Fruit fly (Drosophila melanogaster) whole organism, prepupa: ENCODE data around the gene CG43703.

ENCODE experiments used
- Blimp-1 ChIP-seq: fragments of 200-800 bp; sonication (Bioruptor generic); optimal IDR thresholded peaks from 3 replicates; lab custom pipeline; 2017; ENCODE audit warnings: missing biosample characterization, missing genetic modification characterization, mild to moderate bottlenecking, moderate library complexity, missing genetic modification reagents
- CG10631 ChIP-seq: fragments of 200-800 bp; sonication (Bioruptor generic); optimal IDR thresholded peaks from 2 replicates; lab custom pipeline; 2016; ENCODE audit warnings: missing biosample characterization, missing genetic modification characterization
- CG10669 ChIP-seq: fragments of 200-800 bp; sonication (Bioruptor generic); optimal IDR thresholded peaks from 3 replicates; lab custom pipeline; 2018; ENCODE audit warnings: missing biosample characterization, mild to moderate bottlenecking, missing genetic modification characterization, moderate library complexity
- CG11294 ChIP-seq: fragments of 200-800 bp; sonication (Bioruptor generic); IDR thresholded peaks from 2 replicates; pipeline ENCODE4 v1.3.6; 2022; ENCODE audit warnings: missing biosample characterization, missing genetic modification characterization
- CG11762 ChIP-seq: fragments of 200-800 bp; sonication (Bioruptor generic); optimal IDR thresholded peaks from 3 replicates; lab custom pipeline; 2016; ENCODE audit warnings: missing biosample characterization, missing genetic modification characterization; ENCODE audit not compliant: insufficient read depth
- CG11902 ChIP-seq: fragments of 200-800 bp; sonication (Bioruptor generic); optimal IDR thresholded peaks from 3 replicates; lab custom pipeline; 2016; ENCODE audit warnings: missing biosample characterization, missing genetic modification characterization
- CG15336 ChIP-seq: fragments of 200-800 bp; sonication (Bioruptor generic); IDR thresholded peaks from 2 replicates; pipeline ENCODE4 v1.3.6; 2022; ENCODE audit warnings: missing biosample characterization, missing genetic modification characterization
- CG1621 ChIP-seq: fragments of 200-800 bp; sonication (Bioruptor generic); optimal IDR thresholded peaks from 3 replicates; lab custom pipeline; 2018; ENCODE audit warnings: missing biosample characterization, mild to moderate bottlenecking, missing genetic modification characterization
- CG16779 ChIP-seq: fragments of 200-800 bp; sonication (Bioruptor generic); optimal IDR thresholded peaks from 3 replicates; lab custom pipeline; 2017; ENCODE audit warnings: missing biosample characterization, mild to moderate bottlenecking, missing genetic modification characterization
- CG3032 ChIP-seq: fragments of 200-800 bp; optimal IDR thresholded peaks from 2 replicates; lab custom pipeline; 2019; ENCODE audit warnings: missing biosample characterization, mild to moderate bottlenecking, missing genetic modification characterization, moderate library complexity
- CG31627 ChIP-seq: fragments of 200-800 bp; sonication (Bioruptor generic); optimal IDR thresholded peaks from 3 replicates; lab custom pipeline; 2016; ENCODE audit warnings: missing biosample characterization, missing genetic modification characterization
- CG34406 ChIP-seq: fragments of 200-800 bp; sonication (Bioruptor generic); optimal IDR thresholded peaks from 3 replicates; lab custom pipeline; 2016; ENCODE audit warnings: missing biosample characterization, missing genetic modification characterization
- CG3919 ChIP-seq: fragments of 200-800 bp; sonication (Bioruptor generic); optimal IDR thresholded peaks from 3 replicates; lab custom pipeline; 2016; ENCODE audit warnings: missing biosample characterization, missing genetic modification characterization
- CG4318 ChIP-seq: fragments of 200-800 bp; sonication (Bioruptor generic); optimal IDR thresholded peaks from 3 replicates; lab custom pipeline; 2017; ENCODE audit warnings: missing biosample characterization, mild to moderate bottlenecking, missing genetic modification characterization
- CG6276 ChIP-seq: fragments of 200-800 bp; sonication (Bioruptor generic); optimal IDR thresholded peaks from 2 replicates; lab custom pipeline; 2017; ENCODE audit warnings: missing biosample characterization, mild to moderate bottlenecking, missing genetic modification characterization
- CG6792 ChIP-seq: fragments of 200-800 bp; sonication (Bioruptor generic); optimal IDR thresholded peaks from 3 replicates; lab custom pipeline; 2016; ENCODE audit warnings: missing biosample characterization, missing genetic modification characterization
- CG6808 ChIP-seq: fragments of 200-800 bp; sonication (Bioruptor generic); optimal IDR thresholded peaks from 3 replicates; lab custom pipeline; 2017; ENCODE audit warnings: missing biosample characterization, missing genetic modification characterization, mild to moderate bottlenecking, moderate library complexity, missing genetic modification reagents
- CG6854 ChIP-seq: fragments of 200-800 bp; sonication (Bioruptor generic); optimal IDR thresholded peaks from 2 replicates; lab custom pipeline; 2017; ENCODE audit warnings: missing biosample characterization, mild to moderate bottlenecking, missing genetic modification characterization
- CG7368 ChIP-seq: fragments of 200-800 bp; sonication (Bioruptor generic); optimal IDR thresholded peaks from 3 replicates; lab custom pipeline; 2016; ENCODE audit warnings: missing biosample characterization, missing genetic modification characterization
- CG8119 ChIP-seq: fragments of 200-800 bp; sonication (Bioruptor generic); IDR thresholded peaks from 3 replicates; pipeline ENCODE4 v1.3.6; 2022; ENCODE audit warnings: missing biosample characterization, missing genetic modification characterization
- CG8319 ChIP-seq: fragments of 200-800 bp; sonication (Bioruptor generic); optimal IDR thresholded peaks from 3 replicates; lab custom pipeline; 2016; ENCODE audit warnings: missing biosample characterization, missing genetic modification characterization
- CG8632 ChIP-seq: fragments of 200-800 bp; sonication (Bioruptor generic); optimal IDR thresholded peaks from 3 replicates; lab custom pipeline; 2016; ENCODE audit warnings: missing biosample characterization, missing genetic modification characterization
- CG9139 ChIP-seq: fragments of 200-800 bp; sonication (Bioruptor generic); optimal IDR thresholded peaks from 3 replicates; lab custom pipeline; 2017; ENCODE audit warnings: missing biosample characterization, mild to moderate bottlenecking, missing genetic modification characterization
- Eip75B ChIP-seq: fragments of 200-800 bp; sonication (Bioruptor generic); optimal IDR thresholded peaks from 3 replicates; lab custom pipeline; 2016; ENCODE audit warnings: missing biosample characterization, missing genetic modification characterization
- Ets21C ChIP-seq: fragments of 200-800 bp; sonication (Bioruptor generic); optimal IDR thresholded peaks from 3 replicates; lab custom pipeline; 2016; ENCODE audit warnings: missing biosample characterization, missing genetic modification characterization
- Ets96B ChIP-seq: fragments of 200-800 bp; optimal IDR thresholded peaks from 2 replicates; lab custom pipeline; 2019; ENCODE audit warnings: missing biosample characterization, mild to moderate bottlenecking, missing genetic modification characterization, moderate library complexity
- Gug ChIP-seq: fragments of 200-800 bp; sonication (Bioruptor generic); IDR thresholded peaks from 2 replicates; pipeline ENCODE4 v1.3.6; 2022; ENCODE audit warnings: missing biosample characterization, missing genetic modification characterization
- Lpt ChIP-seq: fragments of 200-800 bp; sonication (Bioruptor generic); optimal IDR thresholded peaks from 3 replicates; lab custom pipeline; 2016; ENCODE audit warnings: missing biosample characterization, missing genetic modification characterization
- OdsH ChIP-seq: fragments of 200-800 bp; sonication (Bioruptor generic); optimal IDR thresholded peaks from 3 replicates; lab custom pipeline; 2016; ENCODE audit warnings: missing biosample characterization, missing genetic modification characterization
- Smox ChIP-seq: fragments of 200-800 bp; sonication (Bioruptor generic); optimal IDR thresholded peaks from 3 replicates; lab custom pipeline; 2016; ENCODE audit warnings: missing biosample characterization, missing genetic modification characterization
- Sox102F ChIP-seq: fragments of 200-800 bp; sonication (Bioruptor generic); optimal IDR thresholded peaks from 2 replicates; lab custom pipeline; 2016; ENCODE audit warnings: missing biosample characterization, mild to moderate bottlenecking, missing genetic modification characterization
- Sox14 ChIP-seq: fragments of 200-800 bp; sonication (Bioruptor generic); optimal IDR thresholded peaks from 3 replicates; lab custom pipeline; 2016; ENCODE audit warnings: missing biosample characterization, missing genetic modification characterization
- Sox15 ChIP-seq: fragments of 200-800 bp; sonication (Bioruptor generic); optimal IDR thresholded peaks from 3 replicates; lab custom pipeline; 2016; ENCODE audit warnings: missing biosample characterization, missing genetic modification characterization
- acj6 ChIP-seq: fragments of 200-800 bp; sonication (Bioruptor generic); optimal IDR thresholded peaks from 3 replicates; lab custom pipeline; 2016; ENCODE audit warnings: missing biosample characterization, missing genetic modification characterization
- cyc ChIP-seq: fragments of 200-800 bp; sonication (Bioruptor generic); optimal IDR thresholded peaks from 3 replicates; lab custom pipeline; 2016; ENCODE audit warnings: missing biosample characterization, missing genetic modification characterization
- dac ChIP-seq: fragments of 200-800 bp; sonication (Bioruptor generic); optimal IDR thresholded peaks from 2 replicates; lab custom pipeline; 2017; ENCODE audit warnings: missing biosample characterization, mild to moderate bottlenecking, missing genetic modification characterization
- dsx ChIP-seq: fragments of 200-800 bp; optimal IDR thresholded peaks from 3 replicates; lab custom pipeline; 2019; ENCODE audit warnings: missing biosample characterization, mild to moderate bottlenecking, missing genetic modification characterization, moderate library complexity; ENCODE audit not compliant: poor library complexity, severe bottlenecking
- fd59A ChIP-seq: fragments of 200-800 bp; sonication (Bioruptor generic); optimal IDR thresholded peaks from 2 replicates; lab custom pipeline; 2017; ENCODE audit warnings: missing biosample characterization, mild to moderate bottlenecking, missing genetic modification characterization, missing genetic modification reagents
- fd85E ChIP-seq: fragments of 200-800 bp; sonication (Bioruptor generic); optimal IDR thresholded peaks from 3 replicates; lab custom pipeline; 2016; ENCODE audit warnings: missing biosample characterization, missing genetic modification characterization
- fkh ChIP-seq: fragments of 200-800 bp; sonication (Bioruptor generic); optimal IDR thresholded peaks from 3 replicates; lab custom pipeline; 2017; ENCODE audit warnings: missing biosample characterization, mild to moderate bottlenecking, missing genetic modification characterization, moderate library complexity
- lz ChIP-seq: fragments of 200-800 bp; sonication (Bioruptor generic); optimal IDR thresholded peaks from 3 replicates; lab custom pipeline; 2016; ENCODE audit warnings: missing biosample characterization, missing genetic modification characterization
- net ChIP-seq: fragments of 200-800 bp; sonication (Bioruptor generic); optimal IDR thresholded peaks from 3 replicates; lab custom pipeline; 2016; ENCODE audit warnings: missing biosample characterization, missing genetic modification characterization
- pdm3 ChIP-seq: fragments of 200-800 bp; sonication (Bioruptor generic); optimal IDR thresholded peaks from 3 replicates; lab custom pipeline; 2016; ENCODE audit warnings: missing biosample characterization, missing genetic modification characterization
- salr ChIP-seq, 2 experiments: fragments of 200-800 bp; sonication (Bioruptor generic); optimal IDR thresholded peaks; 3 replicates each; lab custom pipeline; 2016 to 2018; ENCODE audit warnings: missing biosample characterization in 2 of 2, missing genetic modification characterization in 2 of 2, mild to moderate bottlenecking in 1 of 2
- spab ChIP-seq: fragments of 200-800 bp; sonication (Bioruptor generic); optimal IDR thresholded peaks from 2 replicates; lab custom pipeline; 2017; ENCODE audit warnings: missing biosample characterization, mild to moderate bottlenecking, missing genetic modification characterization, missing genetic modification reagents
- ss ChIP-seq, 2 experiments: fragments of 200-800 bp; sonication (Bioruptor generic); optimal IDR thresholded peaks; 2 replicates in 1 of 2; 3 replicates in 1 of 2; lab custom pipeline; 2017 to 2018; ENCODE audit warnings: mild to moderate bottlenecking in 2 of 2, missing biosample characterization in 2 of 2, missing genetic modification characterization in 2 of 2, moderate library complexity in 1 of 2
- svp ChIP-seq: fragments of 200-800 bp; sonication (Bioruptor generic); peaks from one replicate; lab custom pipeline; 2016; ENCODE audit warnings: missing biosample characterization, missing genetic modification characterization
- topi ChIP-seq: fragments of 200-800 bp; sonication (Bioruptor generic); optimal IDR thresholded peaks from 3 replicates; lab custom pipeline; 2016; ENCODE audit warnings: missing biosample characterization, missing genetic modification characterization

CG43703 gene

DNA sequence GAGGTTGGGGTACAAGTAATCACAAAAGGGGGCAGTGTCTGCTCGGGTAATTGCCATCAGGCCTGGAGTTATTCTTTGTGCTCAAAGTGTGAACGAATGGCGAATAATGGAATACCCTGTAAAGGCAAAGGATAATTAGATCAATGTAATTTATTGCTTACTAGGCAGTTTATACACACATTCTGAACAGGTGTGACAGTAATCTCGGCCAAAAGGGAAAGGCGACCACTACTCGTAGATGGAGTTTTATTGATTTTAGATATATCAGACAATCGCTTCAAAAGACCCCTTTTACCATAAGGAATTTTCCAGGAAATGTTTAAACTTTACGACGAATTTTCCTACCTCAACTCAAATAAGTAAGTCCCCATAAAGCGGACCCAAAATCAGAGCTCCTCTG is 15.3 kb downstream of the CG43703 start (continued):
- TF ChIP-seq topi (GFP tag; lab: Kevin White, UChicago) (peak; percentile 12), net (GFP tag; lab: Kevin White, UChicago) (no peak), CG9139 (no peak)

DNA sequence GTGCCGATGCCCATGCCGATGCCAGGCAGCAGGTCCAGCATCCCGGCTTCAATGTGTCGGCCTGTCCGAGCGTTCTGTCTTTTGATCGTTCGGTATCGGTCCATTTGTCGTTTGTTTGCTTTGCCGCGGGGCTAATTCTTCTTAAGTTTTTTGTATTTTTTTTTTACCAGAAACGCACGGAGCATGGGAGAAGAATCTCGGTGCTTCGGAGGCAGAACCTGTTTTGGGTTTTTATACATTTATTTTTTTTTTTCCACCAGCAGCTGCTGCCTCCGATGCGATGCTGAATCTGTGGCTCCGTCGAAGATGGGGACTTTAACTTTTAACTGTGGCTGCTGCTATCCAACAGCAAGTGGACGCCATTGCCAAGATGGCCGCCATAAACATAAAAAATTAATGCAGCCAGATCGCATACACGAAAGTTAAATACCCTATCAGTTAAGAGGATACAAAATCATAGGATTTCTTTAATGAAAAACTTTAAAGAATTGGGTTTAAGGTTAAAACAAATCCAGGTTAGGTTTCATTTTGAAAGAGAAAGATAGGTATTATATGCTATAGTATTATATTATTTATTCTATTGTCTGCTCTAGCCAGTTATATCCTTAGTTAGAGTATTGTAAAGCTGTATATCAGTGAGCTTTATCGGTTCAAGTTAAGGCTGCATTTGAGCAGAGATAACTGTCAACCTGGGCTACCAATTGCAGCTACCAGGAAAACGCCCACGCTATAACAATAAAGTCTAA is 16.0 kb downstream of the CG43703 start:
- TF ChIP-seq lz (peak; percentile 64), dac (GFP tag; lab: Kevin White, UChicago) (no peak), Blimp-1 (peak; percentile 35), CG8119 (peak; percentile 78; the same call in 2 of the 3 replicates), CG10669 (peak; percentile 51), fd85E (GFP tag; lab: Kevin White, UChicago) (no peak), CG31627 (GFP tag; lab: Kevin White, UChicago) (peak; percentile 56), CG1621 (no peak), CG10631 (GFP tag; lab: Kevin White, UChicago) (peak; percentile 72), CG3919 (GFP tag; lab: Kevin White, UChicago) (peak; percentile 44), dsx (GFP tag; lab: Kevin White, UChicago) (peak; percentile 53), CG4318 (GFP tag; lab: Kevin White, UChicago) (no peak), CG11902 (GFP tag; lab: Kevin White, UChicago) (peak; percentile 28), CG6276 (GFP tag; lab: Kevin White, UChicago) (no peak), CG6854 (GFP tag; lab: Kevin White, UChicago) (peak; percentile 2), CG16779 (no peak), CG7368 (GFP tag; lab: Kevin White, UChicago) (no peak), Smox (peak; percentile 74), Sox15 (peak; percentile 52), CG11294 (GFP tag; lab: Robert Waterston, UW) (peak; percentile 36; the same call in 1 of the 2 replicates), net (GFP tag; lab: Kevin White, UChicago) (peak; percentile 68), topi (GFP tag; lab: Kevin White, UChicago) (peak; percentile 63), Ets96B (tag; lab: Kevin White, UChicago) (peak; percentile 46), Sox14 (GFP tag; lab: Kevin White, UChicago) (peak; percentile 56), CG6792 (GFP tag; lab: Kevin White, UChicago) (peak; percentile 70), Sox102F (GFP tag; lab: Kevin White, UChicago) (peak; percentile 76), CG6808 (GFP tag; lab: Kevin White, UChicago) (peak; percentile 54), CG11762 (GFP tag; lab: Kevin White, UChicago) (no peak), CG8632 (GFP tag; lab: Kevin White, UChicago) (peak; percentile 65), OdsH (peak; percentile 80), Lpt (GFP tag; lab: Kevin White, UChicago) (no peak), svp (GFP tag; lab: Kevin White, UChicago) (peak; percentile 85), cyc (GFP tag; lab: Kevin White, UChicago) (peak; percentile 45), CG34406 (GFP tag; lab: Kevin White, UChicago) (peak; percentile 47), spab (GFP tag; lab: Kevin White, UChicago) (peak; percentile 42), acj6 (GFP tag; lab: Kevin White, UChicago) (peak; percentile 78), CG8319 (no peak), CG15336 (GFP tag; lab: Robert Waterston, UW) (peak; percentile 77), salr (GFP tag; optimal IDR thresholded peaks at IDR 0.05; lab: Kevin White, UChicago) (peak; percentile 35 to 66), fd59A (GFP tag; lab: Kevin White, UChicago) (peak; percentile 64), CG3032 (peak; percentile 54), pdm3 (GFP tag; lab: Kevin White, UChicago) (peak; percentile 66), Ets21C (GFP tag; lab: Kevin White, UChicago) (no peak), fkh (GFP tag; lab: Kevin White, UChicago) (no peak), ss (GFP tag; optimal IDR thresholded peaks at IDR 0.05; lab: Kevin White, UChicago) (peak in 1 of 2 experiments; percentile 10), Gug (GFP tag; lab: Robert Waterston, UW) (peak; percentile 46), Eip75B (peak; percentile 72)
